Fruit fly (Drosophila melanogaster) whole organism, embryonic: Measurements from ENCODE around the gene CG13311.

Source experiments
- B-H2 ChIP-seq: fragments of 200-800 bp; sonication (Bioruptor generic); optimal IDR thresholded peaks from 2 replicates; lab custom pipeline; 2018; ENCODE audit warnings: missing biosample characterization, mild to moderate bottlenecking, missing genetic modification characterization
- Bdp1 ChIP-seq: fragments of 200-800 bp; sonication (Bioruptor generic); optimal IDR thresholded peaks from 3 replicates; lab custom pipeline; 2016; ENCODE audit warnings: missing biosample characterization, missing genetic modification characterization
- C15 ChIP-seq: fragments of 200-800 bp; sonication (Bioruptor generic); IDR thresholded peaks from 3 replicates; pipeline ENCODE4 v1.3.6; 2022; ENCODE audit warnings: missing biosample characterization, missing genetic modification characterization
- CG12659 ChIP-seq: fragments of 200-800 bp; sonication (Bioruptor generic); optimal IDR thresholded peaks from 3 replicates; lab custom pipeline; 2017; ENCODE audit warnings: mild to moderate bottlenecking, missing biosample characterization, missing genetic modification reagents, missing genetic modification characterization
- D19B ChIP-seq: fragments of 200-800 bp; sonication (Bioruptor generic); optimal IDR thresholded peaks from 2 replicates; lab custom pipeline; 2017; ENCODE audit warnings: missing biosample characterization, mild to moderate bottlenecking, missing genetic modification characterization
- Hand ChIP-seq: fragments of 200-800 bp; sonication (Bioruptor generic); optimal IDR thresholded peaks from 2 replicates; lab custom pipeline; 2017; ENCODE audit warnings: mild to moderate bottlenecking, missing biosample characterization, missing genetic modification reagents, missing genetic modification characterization
- NfI ChIP-seq: fragments of 200-800 bp; sonication (Bioruptor generic); optimal IDR thresholded peaks from 3 replicates; lab custom pipeline; 2018; ENCODE audit warnings: missing biosample characterization, mild to moderate bottlenecking, missing genetic modification characterization, moderate library complexity
- scrt ChIP-seq: fragments of 200-800 bp; sonication (Bioruptor generic); optimal IDR thresholded peaks from 2 replicates; lab custom pipeline; 2018; ENCODE audit warnings: missing biosample characterization, mild to moderate bottlenecking, missing genetic modification characterization, moderate library complexity
- sob ChIP-seq: fragments of 200-800 bp; sonication (Bioruptor generic); IDR thresholded peaks from 2 replicates; pipeline ENCODE4 v1.3.6; 2022; ENCODE audit warnings: missing biosample characterization, missing genetic modification characterization
- tgo ChIP-seq: fragments of 200-800 bp; sonication (Bioruptor generic); IDR thresholded peaks from 3 replicates; pipeline ENCODE4 v1.3.6; 2022; ENCODE audit warnings: missing biosample characterization, missing genetic modification characterization
- tio ChIP-seq: fragments of 200-800 bp; sonication (Bioruptor generic); optimal IDR thresholded peaks from 2 replicates; lab custom pipeline; 2017; ENCODE audit warnings: missing biosample characterization, missing genetic modification characterization, inconsistent platforms

DNA sequence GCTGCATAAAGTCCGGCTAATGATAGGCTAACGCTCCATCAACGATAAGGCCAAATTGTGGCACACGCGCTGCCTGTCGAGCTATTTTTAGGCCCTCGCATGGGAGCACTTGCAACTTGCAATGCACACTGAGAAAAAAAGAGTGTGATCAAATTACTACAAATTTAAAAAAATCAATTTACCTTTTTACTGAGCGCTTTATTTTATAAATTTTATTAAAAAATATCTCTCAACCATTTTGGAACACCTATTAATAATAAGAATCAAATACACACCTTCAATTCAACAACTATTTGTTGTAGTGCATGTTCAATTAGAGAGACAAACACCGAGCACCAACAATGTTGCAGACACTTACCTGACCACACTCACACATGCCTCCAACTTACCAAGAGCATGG is 36.5 kb downstream of the CG13311 start:
- TF ChIP-seq CG12659 (GFP tag; lab: Kevin White, UChicago) (no peak), C15 (GFP tag; lab: Robert Waterston, UW) (no peak), Hand (GFP tag; lab: Kevin White, UChicago) (no peak), scrt (GFP tag; lab: Kevin White, UChicago) (no peak), sob (no peak; the same call in 1 of the 2 replicates), B-H2 (GFP tag; lab: Kevin White, UChicago) (no peak), tio (GFP tag; lab: Kevin White, UChicago) (no peak), tgo (GFP tag; lab: Robert Waterston, UW) (peak; percentile 6), Bdp1 (GFP tag; lab: Kevin White, UChicago) (no peak), D19B (GFP tag; lab: Kevin White, UChicago) (no peak), NfI (GFP tag; lab: Kevin White, UChicago) (no peak)
